Fruit fly (Drosophila melanogaster) whole organism, embryonic: Measurements from ENCODE around the gene ana1.

Source experiments
- Abd-B ChIP-seq: fragments of 200-800 bp; sonication (Bioruptor generic); optimal IDR thresholded peaks from 2 replicates; lab custom pipeline; 2018; ENCODE audit warnings: missing biosample characterization, mild to moderate bottlenecking, missing genetic modification characterization, moderate library complexity
- Antp ChIP-seq: fragments of 200-800 bp; sonication (Bioruptor generic); optimal IDR thresholded peaks from 3 replicates; lab custom pipeline; 2016; ENCODE audit warnings: missing biosample characterization, missing genetic modification characterization
- CG10462 ChIP-seq: fragments of 200-800 bp; sonication (Bioruptor generic); optimal IDR thresholded peaks from 2 replicates; lab custom pipeline; 2016; ENCODE audit warnings: missing biosample characterization, missing genetic modification characterization
- CG11696 ChIP-seq: fragments of 200-800 bp; sonication (Bioruptor generic); IDR thresholded peaks from 2 replicates; pipeline ENCODE4 v1.3.6; 2022; ENCODE audit warnings: missing biosample characterization, missing genetic modification characterization
- CG1233 ChIP-seq: fragments of 200-800 bp; sonication (Bioruptor generic); optimal IDR thresholded peaks from 4 replicates; lab custom pipeline; 2018; ENCODE audit warnings: missing biosample characterization, mild to moderate bottlenecking, missing genetic modification characterization
- CG12769 ChIP-seq: fragments of 200-800 bp; sonication (Bioruptor generic); optimal IDR thresholded peaks from 2 replicates; lab custom pipeline; 2019; ENCODE audit warnings: missing biosample characterization, mild to moderate bottlenecking, missing genetic modification characterization, moderate library complexity
- CG14860 ChIP-seq: fragments of 200-800 bp; sonication (Bioruptor generic); IDR thresholded peaks from 3 replicates; pipeline ENCODE4 v1.3.6; 2022; ENCODE audit warnings: missing biosample characterization, missing genetic modification characterization; ENCODE audit not compliant: partially characterized antibody
- CG15479 ChIP-seq: fragments of 200-800 bp; sonication (Bioruptor generic); optimal IDR thresholded peaks from 3 replicates; lab custom pipeline; 2019; ENCODE audit warnings: missing biosample characterization, mild to moderate bottlenecking, missing genetic modification characterization, moderate library complexity
- CG18262 ChIP-seq: fragments of 200-800 bp; optimal IDR thresholded peaks from 3 replicates; lab custom pipeline; 2019; ENCODE audit warnings: missing biosample characterization, mild to moderate bottlenecking, missing genetic modification characterization, moderate library complexity
- CG2875 ChIP-seq: fragments of 200-800 bp; sonication (Bioruptor generic); optimal IDR thresholded peaks from 2 replicates; lab custom pipeline; 2017; ENCODE audit warnings: missing biosample characterization, mild to moderate bottlenecking, missing genetic modification characterization, missing genetic modification reagents
- CG30403 ChIP-seq: fragments of 200-800 bp; sonication (Bioruptor generic); optimal IDR thresholded peaks from 3 replicates; lab custom pipeline; 2016; ENCODE audit warnings: missing biosample characterization, missing genetic modification characterization
- CG32532 ChIP-seq: fragments of 200-800 bp; sonication (Bioruptor generic); IDR thresholded peaks from 2 replicates; pipeline ENCODE4 v1.3.6; 2022; ENCODE audit warnings: missing biosample characterization, missing genetic modification characterization
- CG3281 ChIP-seq: fragments of 200-800 bp; sonication (Bioruptor generic); optimal IDR thresholded peaks from 3 replicates; lab custom pipeline; 2017; ENCODE audit warnings: missing biosample characterization, mild to moderate bottlenecking, missing genetic modification characterization
- CG33213 ChIP-seq: fragments of 200-800 bp; sonication (Bioruptor generic); optimal IDR thresholded peaks from 3 replicates; lab custom pipeline; 2016; ENCODE audit warnings: missing biosample characterization, missing genetic modification characterization
- CG3995 ChIP-seq: fragments of 200-800 bp; sonication (Bioruptor generic); optimal IDR thresholded peaks from 3 replicates; lab custom pipeline; 2016; ENCODE audit warnings: missing biosample characterization, missing genetic modification characterization
- CG5953 ChIP-seq: fragments of 200-800 bp; sonication (Bioruptor generic); IDR thresholded peaks from 2 replicates; pipeline ENCODE4 v1.3.6; 2022; ENCODE audit warnings: missing biosample characterization, missing genetic modification characterization
- CG7357 ChIP-seq: fragments of 200-800 bp; sonication (Bioruptor generic); IDR thresholded peaks from 3 replicates; pipeline ENCODE4 v1.3.6; 2022; ENCODE audit warnings: missing biosample characterization, missing genetic modification characterization
- CG7372 ChIP-seq: fragments of 200-800 bp; sonication (Bioruptor generic); IDR thresholded peaks from 2 replicates; pipeline ENCODE4 v1.3.6; 2022; ENCODE audit warnings: missing biosample characterization, missing genetic modification characterization
- CG7928 ChIP-seq: fragments of 200-800 bp; sonication (Bioruptor generic); optimal IDR thresholded peaks from 2 replicates; lab custom pipeline; 2017; ENCODE audit warnings: missing biosample characterization, mild to moderate bottlenecking, missing genetic modification characterization
- CHES-1-like ChIP-seq: fragments of 200-800 bp; sonication (Bioruptor generic); optimal IDR thresholded peaks from 2 replicates; lab custom pipeline; 2016; ENCODE audit warnings: missing biosample characterization, missing genetic modification characterization
- CTCF ChIP-seq: fragments of 200-800 bp; sonication (Bioruptor generic); optimal IDR thresholded peaks from 2 replicates; lab custom pipeline; 2017; ENCODE audit warnings: missing biosample characterization, mild to moderate bottlenecking, missing genetic modification characterization, moderate library complexity
- Chrac-16 ChIP-seq: fragments of 200-800 bp; sonication (Bioruptor generic); optimal IDR thresholded peaks from 3 replicates; lab custom pipeline; 2016; ENCODE audit warnings: missing biosample characterization, missing genetic modification characterization
- D19A ChIP-seq: fragments of 200-800 bp; optimal IDR thresholded peaks from 3 replicates; lab custom pipeline; 2019; ENCODE audit warnings: missing biosample characterization, mild to moderate bottlenecking, missing genetic modification characterization, moderate library complexity
- Dref ChIP-seq: fragments of 200-800 bp; sonication (Bioruptor generic); IDR thresholded peaks from 2 replicates; pipeline ENCODE4 v1.3.6; 2022; ENCODE audit warnings: missing biosample characterization, missing genetic modification characterization
- Eip74EF ChIP-seq, 2 experiments: fragments of 200-800 bp in 1 of 2; fragments of >200 bp in 1 of 2; sonication (Bioruptor generic) in 1 of 2; optimal IDR thresholded peaks; 2 replicates each; lab custom pipeline; 2017 to 2019; ENCODE audit warnings: missing biosample characterization in 2 of 2, missing genetic modification characterization in 2 of 2, mild to moderate bottlenecking in 1 of 2, moderate library complexity in 1 of 2
- MESR4 ChIP-seq: fragments of 200-800 bp; sonication (Bioruptor generic); optimal IDR thresholded peaks from 2 replicates; lab custom pipeline; 2018; ENCODE audit warnings: missing biosample characterization, mild to moderate bottlenecking, missing genetic modification characterization, moderate library complexity
- MTF-1 ChIP-seq: fragments of 200-800 bp; sonication (Bioruptor generic); optimal IDR thresholded peaks from 2 replicates; lab custom pipeline; 2018; ENCODE audit warnings: missing biosample characterization, mild to moderate bottlenecking, missing genetic modification characterization, borderline replicate concordance
- NC2β ChIP-seq: fragments of 200-800 bp; sonication (Bioruptor generic); optimal IDR thresholded peaks from 2 replicates; lab custom pipeline; 2016; ENCODE audit warnings: missing biosample characterization, missing genetic modification characterization
- Neu2 ChIP-seq: fragments of 200-800 bp; sonication (Bioruptor generic); optimal IDR thresholded peaks from 3 replicates; lab custom pipeline; 2016; ENCODE audit warnings: missing biosample characterization, missing genetic modification characterization, borderline replicate concordance
- Rfx ChIP-seq: fragments of 200-800 bp; sonication (Bioruptor generic); IDR thresholded peaks from 2 replicates; pipeline ENCODE4 v1.3.6; 2022; ENCODE audit warnings: missing biosample characterization, missing genetic modification characterization
- Six4 ChIP-seq: fragments of 200-800 bp; sonication (Bioruptor generic); optimal IDR thresholded peaks from 2 replicates; lab custom pipeline; 2016; ENCODE audit warnings: missing biosample characterization, missing genetic modification characterization
- bab2 ChIP-seq: fragments of 200-800 bp; sonication (Bioruptor generic); optimal IDR thresholded peaks from 2 replicates; lab custom pipeline; 2016; ENCODE audit warnings: missing biosample characterization, missing genetic modification characterization
- cas ChIP-seq: fragments of 200-800 bp; sonication (Bioruptor generic); IDR thresholded peaks from 2 replicates; pipeline ENCODE4 v1.3.6; 2022; ENCODE audit warnings: missing biosample characterization, missing genetic modification characterization
- danr ChIP-seq: fragments of 200-800 bp; sonication (Bioruptor generic); IDR thresholded peaks from 2 replicates; pipeline ENCODE4 v1.3.6; 2022; ENCODE audit warnings: missing biosample characterization, missing genetic modification characterization
- dpn ChIP-seq, 2 experiments: fragments of 200-800 bp; sonication (Bioruptor generic); optimal IDR thresholded peaks; 3 replicates each; lab custom pipeline; 2016; ENCODE audit warnings: missing biosample characterization in 2 of 2, missing genetic modification characterization in 2 of 2
- exex ChIP-seq: fragments of 200-800 bp; sonication (Bioruptor generic); optimal IDR thresholded peaks from 4 replicates; lab custom pipeline; 2018; ENCODE audit warnings: missing biosample characterization, mild to moderate bottlenecking, missing genetic modification characterization, moderate library complexity
- gcm2 ChIP-seq: fragments of 200-800 bp; sonication (Bioruptor generic); optimal IDR thresholded peaks from 2 replicates; lab custom pipeline; 2016; ENCODE audit warnings: missing biosample characterization, missing genetic modification characterization
- lov ChIP-seq, 2 experiments: fragments of 200-800 bp in 1 of 2; fragments of >200 bp in 1 of 2; sonication (Bioruptor generic) in 1 of 2; IDR thresholded peaks in 1 of 2; optimal IDR thresholded peaks in 1 of 2; 2 replicates in 1 of 2; 3 replicates in 1 of 2; pipeline versions ENCODE4 v1.3.6 to Lab custom; 2017 to 2022; ENCODE audit warnings: missing biosample characterization in 1 of 2, missing genetic modification characterization in 1 of 2
- luna ChIP-seq: fragments of 200-800 bp; sonication (Bioruptor generic); optimal IDR thresholded peaks from 2 replicates; lab custom pipeline; 2016; ENCODE audit warnings: missing biosample characterization, missing genetic modification characterization
- maf-S ChIP-seq: fragments of 200-800 bp; sonication (Bioruptor generic); optimal IDR thresholded peaks from 2 replicates; lab custom pipeline; 2016; ENCODE audit warnings: missing biosample characterization, missing genetic modification characterization
- mirr ChIP-seq: fragments of 200-800 bp; sonication (Bioruptor generic); optimal IDR thresholded peaks from 3 replicates; lab custom pipeline; 2018; ENCODE audit warnings: missing biosample characterization, mild to moderate bottlenecking, missing genetic modification characterization
- onecut ChIP-seq: fragments of 200-800 bp; sonication (Bioruptor generic); IDR thresholded peaks from 2 replicates; pipeline ENCODE4 v1.3.6; 2022; ENCODE audit warnings: missing biosample characterization, missing genetic modification characterization
- pfk ChIP-seq: fragments of 200-800 bp; sonication (Bioruptor generic); optimal IDR thresholded peaks from 2 replicates; lab custom pipeline; 2018; ENCODE audit warnings: missing biosample characterization, mild to moderate bottlenecking, missing genetic modification characterization, moderate library complexity
- prd ChIP-seq, 3 experiments: fragments of >200 bp in 2 of 3; fragments of 200-800 bp in 1 of 3; sonication (Bioruptor generic) in 1 of 3; optimal IDR thresholded peaks in 2 of 3; IDR thresholded peaks in 1 of 3; 2 replicates in 2 of 3; 3 replicates in 1 of 3; pipeline versions ENCODE4 v1.3.6 to Lab custom; 2017 to 2022; ENCODE audit warnings: missing biosample characterization in 1 of 3, missing genetic modification characterization in 1 of 3
- sna ChIP-seq: fragments of 200-800 bp; sonication (Bioruptor generic); IDR thresholded peaks from 2 replicates; pipeline ENCODE4 v1.3.6; 2022; ENCODE audit warnings: missing biosample characterization, missing genetic modification characterization; ENCODE audit not compliant: partially characterized antibody
- stwl ChIP-seq: fragments of 200-800 bp; sonication (Bioruptor generic); optimal IDR thresholded peaks from 3 replicates; lab custom pipeline; 2018; ENCODE audit warnings: missing biosample characterization, mild to moderate bottlenecking, missing genetic modification characterization, moderate library complexity
- tgo ChIP-seq: fragments of 200-800 bp; sonication (Bioruptor generic); IDR thresholded peaks from 3 replicates; pipeline ENCODE4 v1.3.6; 2022; ENCODE audit warnings: missing biosample characterization, missing genetic modification characterization
- tll ChIP-seq, 2 experiments: fragments of 200-800 bp in 1 of 2; fragments of >200 bp in 1 of 2; sonication (Bioruptor generic) in 1 of 2; optimal IDR thresholded peaks; 2 replicates each; lab custom pipeline; 2017 to 2019; ENCODE audit warnings: missing biosample characterization in 2 of 2, missing genetic modification characterization in 2 of 2, mild to moderate bottlenecking in 1 of 2, moderate library complexity in 1 of 2
- unc-4 ChIP-seq: fragments of 200-800 bp; sonication (Bioruptor generic); IDR thresholded peaks from 2 replicates; pipeline ENCODE4 v1.3.6; 2022; ENCODE audit warnings: missing biosample characterization, missing genetic modification characterization; ENCODE audit not compliant: partially characterized antibody
- zen ChIP-seq: fragments of 200-800 bp; sonication (Bioruptor generic); optimal IDR thresholded peaks from 3 replicates; lab custom pipeline; 2018; ENCODE audit warnings: missing biosample characterization, mild to moderate bottlenecking, missing genetic modification characterization, moderate library complexity

ana1 gene

DNA sequence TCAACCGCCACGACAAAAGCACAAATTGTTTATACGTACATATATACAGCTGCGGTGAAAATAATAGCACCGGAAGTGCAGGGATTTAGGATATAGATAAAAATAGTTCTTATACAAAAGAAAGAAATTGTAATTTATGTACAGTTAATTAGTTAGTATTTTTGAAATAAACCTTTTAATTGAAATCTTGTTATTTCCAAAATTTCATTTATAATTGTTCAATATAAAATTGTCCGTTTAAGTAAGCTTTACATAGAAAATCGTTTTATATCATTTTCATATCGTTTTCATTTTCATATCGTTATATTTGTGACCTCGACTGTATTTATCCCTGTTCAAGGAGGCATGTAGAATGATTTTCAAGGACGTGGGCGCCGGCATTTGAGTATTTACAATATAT is 43.7 kb downstream of the ana1 start (continued):
- peak; percentile 66 for TF ChIP-seq CG18262 (tag; lab: Kevin White, UChicago)
- TF ChIP-seq mirr (GFP tag; lab: Kevin White, UChicago): no peak
- peak in 1 of 2 experiments; percentile 42 for TF ChIP-seq Eip74EF (GFP tag; optimal IDR thresholded peaks at IDR 0.05; lab: Kevin White, UChicago)
- no peak for TF ChIP-seq MESR4
- peak; percentile 55 for TF ChIP-seq CG30403 (GFP tag; lab: Kevin White, UChicago)
- TF ChIP-seq exex (tag; lab: Kevin White, UChicago): peak; percentile 37
- no peak for TF ChIP-seq maf-S
- TF ChIP-seq Dref (GFP tag; lab: Robert Waterston, UW): no peak
- TF ChIP-seq CG15479 (GFP tag; lab: Kevin White, UChicago): no peak
- peak; percentile 17 to 35 for TF ChIP-seq dpn (GFP tag; optimal IDR thresholded peaks at IDR 0.05; lab: Kevin White, UChicago)
- no peak for TF ChIP-seq danr
- no peak for TF ChIP-seq prd (optimal IDR thresholded peaks at IDR 0.05; lab: Kevin White, UChicago)
- TF ChIP-seq prd (GFP tag; IDR thresholded peaks at IDR 0.05; lab: Robert Waterston, UW): peak; percentile 36; the same call in 1 of the 3 replicates
- TF ChIP-seq unc-4 (GFP tag; lab: Robert Waterston, UW): no peak
- TF ChIP-seq zen (tag; lab: Kevin White, UChicago): no peak
- TF ChIP-seq D19A (tag; lab: Kevin White, UChicago): peak; percentile 56
- TF ChIP-seq sna (GFP tag; lab: Robert Waterston, UW): no peak
- TF ChIP-seq Neu2 (GFP tag; lab: Kevin White, UChicago): no peak
- peak; percentile 76 for TF ChIP-seq CG11696 (GFP tag; lab: Robert Waterston, UW)
- peak; percentile 4 for TF ChIP-seq Chrac-16
- TF ChIP-seq CTCF (GFP tag; lab: Kevin White, UChicago): no peak
- no peak for TF ChIP-seq cas (GFP tag; lab: Robert Waterston, UW)
- TF ChIP-seq bab2: no peak
- TF ChIP-seq Rfx (GFP tag; lab: Robert Waterston, UW): peak; percentile 15; the same call in 1 of the 2 replicates
- TF ChIP-seq CG3281 (GFP tag; lab: Kevin White, UChicago): peak; percentile 79
- TF ChIP-seq CG2875 (GFP tag; lab: Kevin White, UChicago): no peak
- no peak for TF ChIP-seq Antp (GFP tag; lab: Kevin White, UChicago)
- TF ChIP-seq Abd-B (GFP tag; lab: Kevin White, UChicago): no peak
- TF ChIP-seq onecut (GFP tag; lab: Robert Waterston, UW): no peak
- no peak for TF ChIP-seq gcm2 (GFP tag; lab: Kevin White, UChicago)
- TF ChIP-seq Six4 (GFP tag; lab: Kevin White, UChicago): no peak
- TF ChIP-seq CG7372 (GFP tag; lab: Robert Waterston, UW): no peak
- peak; percentile 52; the same call in 1 of the 2 replicates for TF ChIP-seq CG32532 (GFP tag; lab: Robert Waterston, UW)
- no peak for TF ChIP-seq CG3995 (GFP tag; lab: Kevin White, UChicago)
- no peak for TF ChIP-seq CG14860 (GFP tag; lab: Robert Waterston, UW)
- TF ChIP-seq tgo (GFP tag; lab: Robert Waterston, UW): peak; percentile 51; the same call in 1 of the 3 replicates
- TF ChIP-seq MTF-1: no peak
- peak; percentile 1 for TF ChIP-seq CG12769
- no peak for TF ChIP-seq CG33213 (GFP tag; lab: Kevin White, UChicago)
- TF ChIP-seq CG5953 (GFP tag; lab: Robert Waterston, UW): no peak
- TF ChIP-seq tll (GFP tag; optimal IDR thresholded peaks at IDR 0.05; lab: Kevin White, UChicago): no peak
- no peak for TF ChIP-seq CG7928 (GFP tag; lab: Kevin White, UChicago)
- TF ChIP-seq luna (GFP tag; lab: Kevin White, UChicago): no peak
- no peak for TF ChIP-seq CG7357 (GFP tag; lab: Robert Waterston, UW)
- TF ChIP-seq CG10462 (GFP tag; lab: Kevin White, UChicago): no peak
- no peak for TF ChIP-seq CHES-1-like (GFP tag; lab: Kevin White, UChicago)
- no peak for TF ChIP-seq lov (optimal IDR thresholded peaks at IDR 0.05; lab: Kevin White, UChicago)
- TF ChIP-seq lov (GFP tag; IDR thresholded peaks at IDR 0.05; lab: Robert Waterston, UW): no peak
- TF ChIP-seq pfk (GFP tag; lab: Kevin White, UChicago): no peak
- no peak for TF ChIP-seq stwl (tag; lab: Kevin White, UChicago)
- peak; percentile 43 for TF ChIP-seq CG1233 (GFP tag; lab: Kevin White, UChicago)
- no peak for TF ChIP-seq NC2β (GFP tag; lab: Kevin White, UChicago)
